Worm (Caenorhabditis elegans) whole organism, early embryonic: Measurements from ENCODE around the gene F53C3.6.

ENCODE experiments used
- B0310.2 ChIP-seq: sonication (generic microtip); optimal IDR thresholded peaks from 2 replicates; lab custom pipeline; 2016; ENCODE audit warnings: mild to moderate bottlenecking, missing genetic modification characterization, missing compliant biosample characterization
- aly-1 ChIP-seq: sonication (generic microtip); optimal IDR thresholded peaks from 2 replicates; lab custom pipeline; 2016; ENCODE audit warnings: missing genetic modification characterization, missing compliant biosample characterization
- ama-1 ChIP-seq: fragments of 150-350 bp; optimal IDR thresholded peaks from 2 replicates; lab custom pipeline; 2014
- ceh-13 ChIP-seq: fragments of 200-800 bp; sonication (Bioruptor generic); optimal IDR thresholded peaks from 2 replicates; lab custom pipeline; 2018; ENCODE audit warnings: mild to moderate bottlenecking, missing genetic modification characterization, missing compliant biosample characterization
- ceh-36 ChIP-seq: sonication (generic microtip); optimal IDR thresholded peaks from 2 replicates; lab custom pipeline; 2016; ENCODE audit warnings: missing genetic modification characterization, inconsistent platforms, missing compliant biosample characterization
- flt-1 ChIP-seq: fragments of 200-800 bp; sonication (Bioruptor generic); IDR thresholded peaks from 2 replicates; pipeline ENCODE4 v1.3.6; 2022; ENCODE audit warnings: missing genetic modification characterization, missing compliant biosample characterization
- pes-1 ChIP-seq: fragments of 200-800 bp; sonication (Bioruptor generic); IDR thresholded peaks from 2 replicates; pipeline ENCODE4 v1.3.6; 2022; ENCODE audit warnings: missing genetic modification reagents, missing genetic modification characterization, missing compliant biosample characterization
- tbx-11 ChIP-seq: fragments of 200-800 bp; sonication (Bioruptor generic); IDR thresholded peaks from 2 replicates; pipeline ENCODE4 v1.3.6; 2022; ENCODE audit warnings: missing genetic modification characterization, missing compliant biosample characterization

DNA sequence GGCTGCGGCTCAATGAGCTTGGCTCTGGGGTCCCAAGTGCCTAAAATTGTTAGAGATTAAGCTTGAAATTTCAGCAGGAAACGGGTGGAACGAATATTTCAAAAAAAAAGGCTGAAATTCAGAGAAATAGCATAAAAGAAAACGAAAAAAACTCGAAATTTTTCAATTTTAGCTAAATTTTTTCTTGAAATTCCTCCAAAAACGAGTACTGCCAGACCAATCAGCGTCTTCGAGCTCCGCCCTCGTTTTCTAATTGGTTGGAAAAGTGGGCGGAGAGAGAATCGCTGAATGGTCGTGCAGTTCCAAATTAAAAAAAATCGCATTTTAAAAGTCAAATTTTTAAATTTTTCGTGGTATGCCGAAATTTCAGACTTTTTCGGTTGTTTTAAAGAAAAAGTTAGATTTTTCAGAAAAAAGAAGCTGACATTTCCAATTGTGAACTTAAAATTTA lies 30.0 kb downstream of the F53C3.6 start, which contains the start of gene plpp-1.1:
- TF ChIP-seq ceh-36 (no peak), ama-1 (lab: Kevin White, UChicago) (no peak), aly-1 (tag; lab: Kevin White, UChicago) (no peak), pes-1 (GFP tag; lab: Robert Waterston, UW) (no peak; the same call in 1 of the 2 replicates), B0310.2 (no peak), flt-1 (GFP tag; lab: Robert Waterston, UW) (no peak), ceh-13 (GFP tag; lab: Kevin White, UChicago) (no peak), tbx-11 (no peak)
